Worm (Caenorhabditis elegans) whole organism, early embryonic: ENCODE results near the gene C14A4.7.

Experiments used
- B0310.2 ChIP-seq: sonication (generic microtip); optimal IDR thresholded peaks from 2 replicates; lab custom pipeline; 2016; ENCODE audit warnings: mild to moderate bottlenecking, missing genetic modification characterization, missing compliant biosample characterization
- F13C5.2 ChIP-seq: sonication (generic microtip); optimal IDR thresholded peaks from 2 replicates; lab custom pipeline; 2017; ENCODE audit warnings: mild to moderate bottlenecking, missing genetic modification characterization, inconsistent platforms, missing compliant biosample characterization
- aly-1 ChIP-seq: sonication (generic microtip); optimal IDR thresholded peaks from 2 replicates; lab custom pipeline; 2016; ENCODE audit warnings: missing genetic modification characterization, missing compliant biosample characterization
- ama-1 ChIP-seq: fragments of 150-350 bp; optimal IDR thresholded peaks from 2 replicates; lab custom pipeline; 2014
- ceh-13 ChIP-seq: fragments of 200-800 bp; sonication (Bioruptor generic); optimal IDR thresholded peaks from 2 replicates; lab custom pipeline; 2018; ENCODE audit warnings: mild to moderate bottlenecking, missing genetic modification characterization, missing compliant biosample characterization
- ceh-36 ChIP-seq: sonication (generic microtip); optimal IDR thresholded peaks from 2 replicates; lab custom pipeline; 2016; ENCODE audit warnings: missing genetic modification characterization, inconsistent platforms, missing compliant biosample characterization
- ets-7 ChIP-seq: sonication (generic microtip); optimal IDR thresholded peaks from 2 replicates; lab custom pipeline; 2016; ENCODE audit warnings: missing genotype, missing genetic modification characterization, missing compliant biosample characterization
- flt-1 ChIP-seq: fragments of 200-800 bp; sonication (Bioruptor generic); IDR thresholded peaks from 2 replicates; pipeline ENCODE4 v1.3.6; 2022; ENCODE audit warnings: missing genetic modification characterization, missing compliant biosample characterization
- hmbx-1 ChIP-seq: sonication (generic microtip); optimal IDR thresholded peaks from 2 replicates; lab custom pipeline; 2016; ENCODE audit warnings: mild to moderate bottlenecking, missing genetic modification characterization, missing compliant biosample characterization
- hmg-4 ChIP-seq: fragments of 200-800 bp; sonication (Bioruptor generic); optimal IDR thresholded peaks from 2 replicates; lab custom pipeline; 2018; ENCODE audit warnings: mild to moderate bottlenecking, missing genetic modification characterization, missing compliant biosample characterization
- hnd-1 ChIP-seq: sonication (generic microtip); optimal IDR thresholded peaks from 2 replicates; lab custom pipeline; 2016; ENCODE audit warnings: missing genetic modification characterization, missing compliant biosample characterization
- pes-1 ChIP-seq: fragments of 200-800 bp; sonication (Bioruptor generic); IDR thresholded peaks from 2 replicates; pipeline ENCODE4 v1.3.6; 2022; ENCODE audit warnings: missing genetic modification reagents, missing genetic modification characterization, missing compliant biosample characterization
- scrt-1 ChIP-seq: fragments of 200-800 bp; sonication (Bioruptor generic); IDR thresholded peaks from 2 replicates; pipeline ENCODE4 v1.3.6; 2022; ENCODE audit warnings: missing genetic modification characterization, missing compliant biosample characterization
- sea-1 ChIP-seq: fragments of 200-800 bp; sonication (Bioruptor generic); conservative IDR thresholded peaks from 2 replicates; pipeline ENCODE4 v1.3.6; 2022; ENCODE audit warnings: missing genetic modification characterization, missing compliant biosample characterization
- tbx-11 ChIP-seq: fragments of 200-800 bp; sonication (Bioruptor generic); IDR thresholded peaks from 2 replicates; pipeline ENCODE4 v1.3.6; 2022; ENCODE audit warnings: missing genetic modification characterization, missing compliant biosample characterization
- tbx-37 ChIP-seq: fragments of 200-800 bp; sonication (Bioruptor generic); conservative IDR thresholded peaks from 2 replicates; pipeline ENCODE4 v1.3.6; 2022; ENCODE audit warnings: missing genetic modification reagents, missing genetic modification characterization, missing compliant biosample characterization
- tra-4 ChIP-seq: sonication (generic microtip); optimal IDR thresholded peaks from 2 replicates; lab custom pipeline; 2017; ENCODE audit warnings: missing genetic modification characterization, missing compliant biosample characterization

C14A4.7 gene

ce11 chrII:10598970-10599369 lies 2.6 kb upstream of the C14A4.7 start, which contains the start of gene C14A4.9:
C14A4.9 (plus strand) TSS chrII:10599337.
- no peak for TF ChIP-seq ceh-13 (GFP tag; lab: Kevin White, UChicago)
- TF ChIP-seq pes-1 (GFP tag; lab: Robert Waterston, UW) = no peak
- no peak for TF ChIP-seq ets-7 (tag; lab: Kevin White, UChicago)
- no peak for TF ChIP-seq flt-1
- no peak for TF ChIP-seq hmg-4 (GFP tag; lab: Kevin White, UChicago)
- no peak for TF ChIP-seq hmbx-1 (tag; lab: Kevin White, UChicago)
- TF ChIP-seq ceh-36 (tag; lab: Kevin White, UChicago) = no peak
- no peak for TF ChIP-seq ama-1

ce11 chrII:10598039-10598438 lies 1.7 kb upstream of the C14A4.7 start, which contains the start of gene C14A4.8:
C14A4.8 (minus strand) TSS chrII:10598139.
- TF ChIP-seq ceh-13 (GFP tag; lab: Kevin White, UChicago) (no peak), pes-1 (GFP tag; lab: Robert Waterston, UW) (no peak), tbx-37 (GFP tag; lab: Robert Waterston, UW) (no peak), ets-7 (tag; lab: Kevin White, UChicago) (no peak), F13C5.2 (tag; lab: Kevin White, UChicago) (no peak), hmg-4 (GFP tag; lab: Kevin White, UChicago) (no peak), flt-1 (no peak), hmbx-1 (tag; lab: Kevin White, UChicago) (no peak), sea-1 (no peak)

- no peak for TF ChIP-seq ceh-36 (tag; lab: Kevin White, UChicago)
- no peak for TF ChIP-seq flt-1
- no peak for TF ChIP-seq sea-1
These were observed 1.6 kb downstream of the C14A4.7 start, which contains the start of gene C14A4.6 for ce11 chrII:10594758-10595157. C14A4.6 (minus strand) TSS chrII:10594776.

- no peak for TF ChIP-seq ama-1
- TF ChIP-seq scrt-1 (GFP tag; lab: Robert Waterston, UW) = no peak
- no peak for TF ChIP-seq pes-1 (GFP tag; lab: Robert Waterston, UW)
- TF ChIP-seq ceh-36 (tag; lab: Kevin White, UChicago) = no peak
- TF ChIP-seq tbx-37 (GFP tag; lab: Robert Waterston, UW) = no peak
- TF ChIP-seq ceh-13 (GFP tag; lab: Kevin White, UChicago) = no peak
- no peak for TF ChIP-seq flt-1
- TF ChIP-seq hnd-1 (tag; lab: Kevin White, UChicago) = no peak
- no peak for TF ChIP-seq aly-1 (tag; lab: Kevin White, UChicago)
- no peak for TF ChIP-seq sea-1
- TF ChIP-seq hmg-4 (GFP tag; lab: Kevin White, UChicago) = no peak
- no peak for TF ChIP-seq tra-4
- TF ChIP-seq tbx-11 (GFP tag; lab: Robert Waterston, UW) = no peak
- no peak for TF ChIP-seq hmbx-1 (tag; lab: Kevin White, UChicago)
- TF ChIP-seq B0310.2 (tag; lab: Kevin White, UChicago) = no peak
- TF ChIP-seq F13C5.2 (tag; lab: Kevin White, UChicago) = no peak
- no peak for TF ChIP-seq ets-7 (tag; lab: Kevin White, UChicago)
These were observed 2.0 kb downstream of the C14A4.7 start for ce11 chrII:10594312-10594711.

- TF ChIP-seq ceh-36 (tag; lab: Kevin White, UChicago) (no peak), ets-7 (tag; lab: Kevin White, UChicago) (no peak), ama-1 (no peak)
These were observed 3.9 kb downstream of the C14A4.7 start, which contains the start of gene crn-5 for ce11 chrII:10592452-10592851. crn-5 (plus strand) TSS chrII:10592752.

- TF ChIP-seq F13C5.2 (tag; lab: Kevin White, UChicago) = no peak
- TF ChIP-seq pes-1 (GFP tag; lab: Robert Waterston, UW) = no peak
- TF ChIP-seq ama-1 = no peak
- no peak for TF ChIP-seq hmg-4 (GFP tag; lab: Kevin White, UChicago)
- no peak for TF ChIP-seq ceh-36 (tag; lab: Kevin White, UChicago)
- no peak for TF ChIP-seq hmbx-1 (tag; lab: Kevin White, UChicago)
- no peak for TF ChIP-seq B0310.2 (tag; lab: Kevin White, UChicago)
- no peak for TF ChIP-seq ceh-13 (GFP tag; lab: Kevin White, UChicago)
- TF ChIP-seq hnd-1 (tag; lab: Kevin White, UChicago) = no peak
- no peak for TF ChIP-seq scrt-1 (GFP tag; lab: Robert Waterston, UW)
- TF ChIP-seq aly-1 (tag; lab: Kevin White, UChicago) = no peak
- no peak for TF ChIP-seq flt-1
- TF ChIP-seq tra-4 = no peak
- TF ChIP-seq tbx-11 (GFP tag; lab: Robert Waterston, UW) = no peak
- no peak for TF ChIP-seq tbx-37 (GFP tag; lab: Robert Waterston, UW)
- TF ChIP-seq sea-1 = no peak
- no peak for TF ChIP-seq ets-7 (tag; lab: Kevin White, UChicago)
These were observed 8.6 kb downstream of the C14A4.7 start, which contains the start of gene crn-3 for ce11 chrII:10587742-10588141. crn-3 (plus strand) TSS chrII:10588042.

- TF ChIP-seq tbx-37 (GFP tag; lab: Robert Waterston, UW) = no peak
- TF ChIP-seq ceh-36 (tag; lab: Kevin White, UChicago) = no peak
- no peak for TF ChIP-seq ets-7 (tag; lab: Kevin White, UChicago)
- TF ChIP-seq pes-1 (GFP tag; lab: Robert Waterston, UW) = no peak
- TF ChIP-seq hmbx-1 (tag; lab: Kevin White, UChicago) = no peak
- TF ChIP-seq hnd-1 (tag; lab: Kevin White, UChicago) = no peak
- TF ChIP-seq ceh-13 (GFP tag; lab: Kevin White, UChicago) = no peak
- TF ChIP-seq ama-1 = no peak
These were observed 12.3 kb downstream of the C14A4.7 start, which contains the start of gene algn-9 for ce11 chrII:10584036-10584435. algn-9 (plus strand) TSS chrII:10584336.

- TF ChIP-seq hmbx-1 (tag; lab: Kevin White, UChicago) = no peak
- no peak for TF ChIP-seq sea-1
- no peak for TF ChIP-seq scrt-1 (GFP tag; lab: Robert Waterston, UW)
- TF ChIP-seq F13C5.2 (tag; lab: Kevin White, UChicago) = no peak
- no peak for TF ChIP-seq tbx-37 (GFP tag; lab: Robert Waterston, UW)
- no peak for TF ChIP-seq tbx-11 (GFP tag; lab: Robert Waterston, UW)
- TF ChIP-seq tra-4 = no peak
- no peak for TF ChIP-seq ets-7 (tag; lab: Kevin White, UChicago)
These were observed 14.0 kb downstream of the C14A4.7 start, which contains the start of gene mrps-22 for ce11 chrII:10582318-10582717. mrps-22 (plus strand) TSS chrII:10582618.
